Worm (Caenorhabditis elegans): ENCODE measurements around the gene T28A11.22.

ce11 chrV:3208940-3209339, 48.4 kb upstream of the T28A11.22 start:
- no peak for TF ChIP-seq ceh-83 (GFP tag; optimal IDR thresholded peaks at IDR 0.05)
- TF ChIP-seq ces-1 (GFP tag; optimal IDR thresholded peaks at IDR 0.05) = no peak
- TF ChIP-seq pha-4 (tag; optimal IDR thresholded peaks at IDR 0.05) = no peak
- TF ChIP-seq bed-3 (GFP tag; optimal IDR thresholded peaks at IDR 0.05) = no peak
- peak; percentile 51 for TF ChIP-seq hlh-1 (tag; optimal IDR thresholded peaks at IDR 0.05)
- no peak for TF ChIP-seq lsy-2 (tag; optimal IDR thresholded peaks at IDR 0.05)
- no peak for TF ChIP-seq zip-8 (tag; optimal IDR thresholded peaks at IDR 0.05)
- no peak for TF ChIP-seq unc-62 (GFP tag; optimal IDR thresholded peaks at IDR 0.05)

Measured in whole organism, mixed stage, embryonic.